Worm (Caenorhabditis elegans): ENCODE data around the gene F33C8.2.

DNA sequence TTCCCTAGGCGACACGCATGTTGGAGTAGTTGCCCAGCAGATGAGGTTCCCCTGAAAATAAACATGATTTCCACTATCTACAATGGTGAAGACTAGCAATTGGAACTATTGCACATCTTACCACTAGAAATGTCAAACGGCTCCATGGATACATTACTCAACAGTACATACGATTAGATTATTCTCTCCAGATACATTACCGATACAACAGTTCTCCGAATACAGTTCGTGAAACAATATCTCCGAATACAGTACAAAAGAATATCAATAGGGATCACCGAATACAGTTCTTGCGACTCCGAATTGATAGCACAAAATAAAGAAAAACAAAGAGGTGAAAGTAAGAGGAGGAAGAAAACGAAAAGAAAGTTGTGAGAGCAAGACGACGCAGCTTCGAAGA, 22.6 kb downstream of the F33C8.2 start, which contains the start of gene C05G5.7:
- TF ChIP-seq unc-62 (GFP tag; optimal IDR thresholded peaks at IDR 0.05) (no peak), unc-39 (tag; optimal IDR thresholded peaks at IDR 0.05) (no peak), nhr-237 (tag; optimal IDR thresholded peaks at IDR 0.05) (no peak), nhr-12 (tag; optimal IDR thresholded peaks at IDR 0.05) (no peak), zip-8 (tag; optimal IDR thresholded peaks at IDR 0.05) (no peak), nhr-76 (tag; optimal IDR thresholded peaks at IDR 0.05) (no peak), pha-4 (tag; optimal IDR thresholded peaks at IDR 0.05) (no peak), snpc-4 (tag; optimal IDR thresholded peaks at IDR 0.05) (no peak), blmp-1 (tag; optimal IDR thresholded peaks at IDR 0.05) (no peak), flh-1 (GFP tag; optimal IDR thresholded peaks at IDR 0.05) (no peak), elt-3 (tag; optimal IDR thresholded peaks at IDR 0.05) (no peak), mab-5 (tag; optimal IDR thresholded peaks at IDR 0.05) (no peak), tbx-8 (GFP tag; optimal IDR thresholded peaks at IDR 0.05) (no peak), ztf-11 (tag; optimal IDR thresholded peaks at IDR 0.05) (no peak)

Data from whole organism, mixed stage, embryonic.